Fruit fly (Drosophila melanogaster) whole organism, prepupa: ENCODE measurements around the gene CG32564.
A peak's percentile ranks its signal among the peaks of the same experiment; 100 is the strongest.

Experiments used
- Blimp-1 ChIP-seq: fragments of 200-800 bp; sonication (Bioruptor generic); optimal IDR thresholded peaks from 3 replicates; lab custom pipeline; 2017; ENCODE audit warnings: missing biosample characterization, missing genetic modification characterization, mild to moderate bottlenecking, moderate library complexity, missing genetic modification reagents
- CG10631 ChIP-seq: fragments of 200-800 bp; sonication (Bioruptor generic); optimal IDR thresholded peaks from 2 replicates; lab custom pipeline; 2016; ENCODE audit warnings: missing biosample characterization, missing genetic modification characterization
- CG10669 ChIP-seq: fragments of 200-800 bp; sonication (Bioruptor generic); optimal IDR thresholded peaks from 3 replicates; lab custom pipeline; 2018; ENCODE audit warnings: missing biosample characterization, mild to moderate bottlenecking, missing genetic modification characterization, moderate library complexity
- CG11902 ChIP-seq: fragments of 200-800 bp; sonication (Bioruptor generic); optimal IDR thresholded peaks from 3 replicates; lab custom pipeline; 2016; ENCODE audit warnings: missing biosample characterization, missing genetic modification characterization
- CG1621 ChIP-seq: fragments of 200-800 bp; sonication (Bioruptor generic); optimal IDR thresholded peaks from 3 replicates; lab custom pipeline; 2018; ENCODE audit warnings: missing biosample characterization, mild to moderate bottlenecking, missing genetic modification characterization
- CG16779 ChIP-seq: fragments of 200-800 bp; sonication (Bioruptor generic); optimal IDR thresholded peaks from 3 replicates; lab custom pipeline; 2017; ENCODE audit warnings: missing biosample characterization, mild to moderate bottlenecking, missing genetic modification characterization
- CG32006 ChIP-seq: fragments of 200-800 bp; sonication (Bioruptor generic); optimal IDR thresholded peaks from 3 replicates; lab custom pipeline; 2017; ENCODE audit warnings: missing biosample characterization, mild to moderate bottlenecking, missing genetic modification characterization
- CG34406 ChIP-seq: fragments of 200-800 bp; sonication (Bioruptor generic); optimal IDR thresholded peaks from 3 replicates; lab custom pipeline; 2016; ENCODE audit warnings: missing biosample characterization, missing genetic modification characterization
- CG3919 ChIP-seq: fragments of 200-800 bp; sonication (Bioruptor generic); optimal IDR thresholded peaks from 3 replicates; lab custom pipeline; 2016; ENCODE audit warnings: missing biosample characterization, missing genetic modification characterization
- CG4318 ChIP-seq: fragments of 200-800 bp; sonication (Bioruptor generic); optimal IDR thresholded peaks from 3 replicates; lab custom pipeline; 2017; ENCODE audit warnings: missing biosample characterization, mild to moderate bottlenecking, missing genetic modification characterization
- CG6163 ChIP-seq: fragments of 200-800 bp; sonication (Bioruptor generic); IDR thresholded peaks from 3 replicates; pipeline ENCODE4 v1.3.6; 2022; ENCODE audit warnings: missing biosample characterization, missing genetic modification characterization
- CG6792 ChIP-seq: fragments of 200-800 bp; sonication (Bioruptor generic); optimal IDR thresholded peaks from 3 replicates; lab custom pipeline; 2016; ENCODE audit warnings: missing biosample characterization, missing genetic modification characterization
- CG7368 ChIP-seq: fragments of 200-800 bp; sonication (Bioruptor generic); optimal IDR thresholded peaks from 3 replicates; lab custom pipeline; 2016; ENCODE audit warnings: missing biosample characterization, missing genetic modification characterization
- CG8319 ChIP-seq: fragments of 200-800 bp; sonication (Bioruptor generic); optimal IDR thresholded peaks from 3 replicates; lab custom pipeline; 2016; ENCODE audit warnings: missing biosample characterization, missing genetic modification characterization
- CG8632 ChIP-seq: fragments of 200-800 bp; sonication (Bioruptor generic); optimal IDR thresholded peaks from 3 replicates; lab custom pipeline; 2016; ENCODE audit warnings: missing biosample characterization, missing genetic modification characterization
- Eip78C ChIP-seq: fragments of 200-800 bp; sonication (Bioruptor generic); peaks from one replicate; lab custom pipeline; 2016; ENCODE audit warnings: missing biosample characterization, missing genetic modification characterization
- Eip93F ChIP-seq: fragments of 200-800 bp; sonication (Bioruptor generic); optimal IDR thresholded peaks from 2 replicates; lab custom pipeline; 2016; ENCODE audit warnings: missing biosample characterization, mild to moderate bottlenecking, missing genetic modification characterization
- Ets21C ChIP-seq: fragments of 200-800 bp; sonication (Bioruptor generic); optimal IDR thresholded peaks from 3 replicates; lab custom pipeline; 2016; ENCODE audit warnings: missing biosample characterization, missing genetic modification characterization
- Ets96B ChIP-seq: fragments of 200-800 bp; optimal IDR thresholded peaks from 2 replicates; lab custom pipeline; 2019; ENCODE audit warnings: missing biosample characterization, mild to moderate bottlenecking, missing genetic modification characterization, moderate library complexity
- Gug ChIP-seq: fragments of 200-800 bp; sonication (Bioruptor generic); IDR thresholded peaks from 2 replicates; pipeline ENCODE4 v1.3.6; 2022; ENCODE audit warnings: missing biosample characterization, missing genetic modification characterization
- Hr39 ChIP-seq: fragments of 200-800 bp; sonication (Bioruptor generic); optimal IDR thresholded peaks from 2 replicates; lab custom pipeline; 2016; ENCODE audit warnings: missing biosample characterization, missing genetic modification characterization
- Met ChIP-seq: fragments of 200-800 bp; sonication (Bioruptor generic); optimal IDR thresholded peaks from 3 replicates; lab custom pipeline; 2016; ENCODE audit warnings: missing biosample characterization, missing genetic modification characterization
- OdsH ChIP-seq: fragments of 200-800 bp; sonication (Bioruptor generic); optimal IDR thresholded peaks from 3 replicates; lab custom pipeline; 2016; ENCODE audit warnings: missing biosample characterization, missing genetic modification characterization
- Sox102F ChIP-seq: fragments of 200-800 bp; sonication (Bioruptor generic); optimal IDR thresholded peaks from 2 replicates; lab custom pipeline; 2016; ENCODE audit warnings: missing biosample characterization, mild to moderate bottlenecking, missing genetic modification characterization
- Sox15 ChIP-seq: fragments of 200-800 bp; sonication (Bioruptor generic); optimal IDR thresholded peaks from 3 replicates; lab custom pipeline; 2016; ENCODE audit warnings: missing biosample characterization, missing genetic modification characterization
- achi ChIP-seq: fragments of 200-800 bp; sonication (Bioruptor generic); optimal IDR thresholded peaks from 3 replicates; lab custom pipeline; 2016; ENCODE audit warnings: missing biosample characterization, missing genetic modification characterization
- acj6 ChIP-seq: fragments of 200-800 bp; sonication (Bioruptor generic); optimal IDR thresholded peaks from 3 replicates; lab custom pipeline; 2016; ENCODE audit warnings: missing biosample characterization, missing genetic modification characterization
- dsx ChIP-seq: fragments of 200-800 bp; optimal IDR thresholded peaks from 3 replicates; lab custom pipeline; 2019; ENCODE audit warnings: missing biosample characterization, mild to moderate bottlenecking, missing genetic modification characterization, moderate library complexity; ENCODE audit not compliant: poor library complexity, severe bottlenecking
- fkh ChIP-seq: fragments of 200-800 bp; sonication (Bioruptor generic); optimal IDR thresholded peaks from 3 replicates; lab custom pipeline; 2017; ENCODE audit warnings: missing biosample characterization, mild to moderate bottlenecking, missing genetic modification characterization, moderate library complexity
- salr ChIP-seq, 2 experiments: fragments of 200-800 bp; sonication (Bioruptor generic); optimal IDR thresholded peaks; 3 replicates each; lab custom pipeline; 2016 to 2018; ENCODE audit warnings: missing biosample characterization in 2 of 2, missing genetic modification characterization in 2 of 2, mild to moderate bottlenecking in 1 of 2
- spab ChIP-seq: fragments of 200-800 bp; sonication (Bioruptor generic); optimal IDR thresholded peaks from 2 replicates; lab custom pipeline; 2017; ENCODE audit warnings: missing biosample characterization, mild to moderate bottlenecking, missing genetic modification characterization, missing genetic modification reagents
- ss ChIP-seq, 2 experiments: fragments of 200-800 bp; sonication (Bioruptor generic); optimal IDR thresholded peaks; 2 replicates in 1 of 2; 3 replicates in 1 of 2; lab custom pipeline; 2017 to 2018; ENCODE audit warnings: mild to moderate bottlenecking in 2 of 2, missing biosample characterization in 2 of 2, missing genetic modification characterization in 2 of 2, moderate library complexity in 1 of 2
- topi ChIP-seq: fragments of 200-800 bp; sonication (Bioruptor generic); optimal IDR thresholded peaks from 3 replicates; lab custom pipeline; 2016; ENCODE audit warnings: missing biosample characterization, missing genetic modification characterization
- vri ChIP-seq: fragments of 200-800 bp; sonication (Bioruptor generic); optimal IDR thresholded peaks from 3 replicates; lab custom pipeline; 2016; ENCODE audit warnings: missing biosample characterization, mild to moderate bottlenecking, missing genetic modification characterization

CG32564 gene

dm6 chrX:17218232-17218951 is 12.2 kb downstream of the CG32564 start, which contains the start of gene CG12998 (continued):
- TF ChIP-seq vri (GFP tag; lab: Kevin White, UChicago) (no peak), Sox15 (no peak)

dm6 chrX:17221142-17221541 is 14.9 kb downstream of the CG32564 start, which contains the start of gene CG5172:
CG5172 (plus strand) TSS chrX:17221442.
- no peak for TF ChIP-seq fkh
- TF ChIP-seq Eip93F (GFP tag; lab: Kevin White, UChicago) = no peak
- TF ChIP-seq dsx (GFP tag; lab: Kevin White, UChicago) = no peak
- TF ChIP-seq Sox102F (GFP tag; lab: Kevin White, UChicago) = no peak
- TF ChIP-seq CG8319 (GFP tag; lab: Kevin White, UChicago) = no peak
- no peak for TF ChIP-seq CG10669
- TF ChIP-seq Ets96B = no peak
- TF ChIP-seq Eip78C (GFP tag; lab: Kevin White, UChicago) = no peak
- TF ChIP-seq CG8632 (GFP tag; lab: Kevin White, UChicago) = no peak
- TF ChIP-seq Hr39 (GFP tag; lab: Kevin White, UChicago) = no peak

- TF ChIP-seq spab (no peak), Eip93F (GFP tag; lab: Kevin White, UChicago) (no peak), fkh (no peak)
Measured at dm6 chrX:17223715-17224114, 17.5 kb downstream of the CG32564 start, which contains the start of gene CG34327. CG34327 (minus strand) TSS chrX:17223815.

- TF ChIP-seq Ets96B = no peak
- no peak for TF ChIP-seq CG34406 (GFP tag; lab: Kevin White, UChicago)
- TF ChIP-seq CG1621 (tag; lab: Kevin White, UChicago) = no peak
Measured at dm6 chrX:17225972-17226680, 19.9 kb downstream of the CG32564 start.

DNA sequence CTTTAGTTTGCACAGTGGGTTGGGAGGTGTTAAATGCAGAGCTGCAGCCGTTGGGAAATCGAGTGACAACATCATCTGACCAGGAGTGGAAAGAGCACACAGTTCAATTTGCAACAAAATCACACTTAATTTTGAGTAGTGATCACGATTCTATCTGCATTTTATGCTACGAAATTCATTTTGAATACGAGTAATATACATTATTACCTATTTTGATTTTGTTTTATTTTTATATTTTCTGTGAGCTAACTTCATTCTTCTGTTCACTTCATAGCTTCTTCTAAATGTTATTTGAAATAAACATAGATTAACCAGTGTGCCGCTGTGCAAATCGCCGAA is 20.4 kb downstream of the CG32564 start, which contains the start of gene CG10598:
TSS of gene CG10598 (minus strand) at position 187 of the 339 bp plus-strand sequence.
- TF ChIP-seq Gug (GFP tag; lab: Robert Waterston, UW) (no peak), CG32006 (peak; percentile 1), Eip78C (GFP tag; lab: Kevin White, UChicago) (peak; percentile 34)

- TF ChIP-seq ss (GFP tag; optimal IDR thresholded peaks at IDR 0.05; lab: Kevin White, UChicago) (no peak), CG34406 (GFP tag; lab: Kevin White, UChicago) (no peak), acj6 (GFP tag; lab: Kevin White, UChicago) (no peak), CG6163 (no peak), Met (GFP tag; lab: Kevin White, UChicago) (no peak), Ets21C (no peak), achi (no peak)
- TF ChIP-seq, all 60 proteins: peak for 0
Measured at dm6 chrX:17227462-17227861, 21.3 kb downstream of the CG32564 start.

DNA sequence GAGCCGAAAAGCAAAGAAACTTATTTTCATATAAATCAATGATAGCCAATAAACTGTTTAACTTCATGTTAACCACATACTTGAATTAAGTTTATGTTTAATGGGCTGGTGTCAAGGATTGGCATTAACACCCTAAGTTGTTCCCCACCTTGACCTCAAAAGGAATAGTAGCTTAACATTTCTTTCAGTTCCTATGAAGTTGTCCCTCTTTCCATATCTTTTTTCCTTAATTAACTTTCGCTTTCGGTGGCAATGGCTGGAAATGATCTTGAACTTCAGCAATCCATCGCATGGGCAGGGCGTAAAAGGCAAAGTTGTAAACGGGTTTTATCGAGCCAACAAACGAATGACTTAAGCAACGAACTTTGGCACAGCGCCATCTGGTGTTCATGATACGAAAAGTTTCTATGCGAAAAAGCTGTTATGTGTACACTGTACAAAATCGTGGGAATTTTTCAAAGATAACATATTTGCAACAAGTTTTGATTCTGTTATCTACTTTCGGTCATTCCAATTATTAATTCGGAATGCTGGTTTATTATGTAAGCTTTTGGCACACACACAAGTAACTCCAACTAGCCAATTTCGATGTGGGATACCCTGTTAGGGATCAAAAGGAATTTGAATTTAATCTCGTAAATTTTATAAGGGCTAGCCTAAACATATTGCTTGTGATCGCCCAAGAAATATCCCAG is 23.4 kb downstream of the CG32564 start:
- TF ChIP-seq Blimp-1 (GFP tag; lab: Kevin White, UChicago) (peak; percentile 97), OdsH (GFP tag; lab: Kevin White, UChicago) (peak; percentile 57), CG3919 (no peak), CG6792 (peak; percentile 17), CG7368 (no peak), CG11902 (GFP tag; lab: Kevin White, UChicago) (no peak), CG10631 (GFP tag; lab: Kevin White, UChicago) (peak; percentile 23), fkh (no peak), Sox15 (no peak), topi (GFP tag; lab: Kevin White, UChicago) (peak; percentile 0), vri (GFP tag; lab: Kevin White, UChicago) (no peak), achi (peak; percentile 45), Ets21C (peak; percentile 26), CG4318 (peak; percentile 34), ss (GFP tag; optimal IDR thresholded peaks at IDR 0.05; lab: Kevin White, UChicago) (peak in 1 of 2 experiments; percentile 29), dsx (GFP tag; lab: Kevin White, UChicago) (peak; percentile 22), Eip78C (GFP tag; lab: Kevin White, UChicago) (peak; percentile 83), Sox102F (GFP tag; lab: Kevin White, UChicago) (peak; percentile 34), salr (GFP tag; optimal IDR thresholded peaks at IDR 0.05; lab: Kevin White, UChicago) (no peak), CG34406 (GFP tag; lab: Kevin White, UChicago) (peak; percentile 31), CG16779 (no peak)
